Fruit fly (Drosophila melanogaster) whole organism, wandering third instar larva: ENCODE results near the gene ND-30.

Experiments used
- CrebA ChIP-seq: fragments of 200-800 bp; sonication (Bioruptor generic); optimal IDR thresholded peaks from 2 replicates; lab custom pipeline; 2016; ENCODE audit warnings: missing biosample characterization, mild to moderate bottlenecking, missing genetic modification characterization, borderline replicate concordance
- Dif ChIP-seq: fragments of 200-275, 200-300 bp; sonication (Bioruptor generic); optimal IDR thresholded peaks from 2 replicates; lab custom pipeline; 2018; ENCODE audit warnings: missing biosample characterization, missing genetic modification characterization; ENCODE audit not compliant: partially characterized antibody
- fru ChIP-seq: fragments of 200-800 bp; sonication (Bioruptor generic); optimal IDR thresholded peaks from 3 replicates; lab custom pipeline; 2016; ENCODE audit warnings: missing biosample characterization, mild to moderate bottlenecking, missing genetic modification characterization

dm6 chr3L:3149060-3149872 lies 10.1 kb downstream of the ND-30 start:
- no peak for TF ChIP-seq fru (GFP tag; lab: Kevin White, UChicago)
- TF ChIP-seq Dif (GFP tag; lab: Kevin White, UChicago), result no peak
- no peak for TF ChIP-seq CrebA
